Comparison of ENCODE assay signal across 3 fruit fly cellular contexts in genomic region chr3R:20257180-20257936, dm6.
TF ChIP-seq lines count a peak whose summit lies in the region.

No protein-coding gene starts in this region.

TF ChIP-seq in whole organism, embryonic, 481 proteins besides CTCF, POLR2A, EP300 and RAD21 (continued from another document and continues in another):
- TF ChIP-seq caup (GFP tag; optimal IDR thresholded peaks at IDR 0.05; lab: Kevin White, UChicago; ENCODE audit: severe bottlenecking) (peak; percentile 53), emc (GFP tag; optimal IDR thresholded peaks at IDR 0.05; lab: Kevin White, UChicago) (no peak), CG10462 (GFP tag; optimal IDR thresholded peaks at IDR 0.05; lab: Kevin White, UChicago) (no peak), ind (GFP tag; optimal IDR thresholded peaks at IDR 0.05; lab: Kevin White, UChicago) (no peak), CG3281 (GFP tag; optimal IDR thresholded peaks at IDR 0.05; lab: Kevin White, UChicago) (no peak), cas (GFP tag; IDR thresholded peaks at IDR 0.05; lab: Robert Waterston, UW) (no peak), kni (GFP tag; optimal IDR thresholded peaks at IDR 0.05; lab: Kevin White, UChicago) (peak; percentile 90), Scr (GFP tag; IDR thresholded peaks at IDR 0.05; lab: Robert Waterston, UW; ENCODE audit: partially characterized antibody) (0 out of 2 replicates have a peak, but pooled peaks have one; percentile 18), CG12391 (tag; optimal IDR thresholded peaks at IDR 0.05; lab: Kevin White, UChicago) (peak; percentile 4), Mad (GFP tag; optimal IDR thresholded peaks at IDR 0.05; lab: Kevin White, UChicago) (no peak), CG11560 (tag; IDR thresholded peaks at IDR 0.05; lab: Robert Waterston, UW) (no peak), otp (GFP tag; IDR thresholded peaks at IDR 0.05; lab: Robert Waterston, UW) (no peak; the same call in 2 of the 3 replicates), CG13287 (GFP tag; IDR thresholded peaks at IDR 0.05; lab: Robert Waterston, UW; ENCODE audit: partially characterized antibody) (peak; percentile 30), sens (GFP tag; lab: Kevin White, UChicago) (peak; percentile 61), Dbx (GFP tag; IDR thresholded peaks at IDR 0.05; lab: Robert Waterston, UW) (peak; percentile 67; the same call in 1 of the 3 replicates), lbe (GFP tag; optimal IDR thresholded peaks at IDR 0.05; lab: Kevin White, UChicago) (peak; percentile 55), luna (GFP tag; optimal IDR thresholded peaks at IDR 0.05; lab: Kevin White, UChicago) (no peak), tup (GFP tag; optimal IDR thresholded peaks at IDR 0.05; lab: Kevin White, UChicago) (no peak), CG31224 (GFP tag; IDR thresholded peaks at IDR 0.05; lab: Robert Waterston, UW) (0 out of 2 replicates have a peak, but pooled peaks have one; percentile 23), CG4360 (GFP tag; IDR thresholded peaks at IDR 0.05; lab: Robert Waterston, UW) (peak; percentile 92), CG7556 (GFP tag; optimal IDR thresholded peaks at IDR 0.05; lab: Kevin White, UChicago) (no peak), al (GFP tag; IDR thresholded peaks at IDR 0.05; lab: Robert Waterston, UW) (0 out of 2 replicates have a peak, but pooled peaks have one; percentile 8), sug (tag; optimal IDR thresholded peaks at IDR 0.05; lab: Kevin White, UChicago) (peak; percentile 12), CG10543 (GFP tag; optimal IDR thresholded peaks at IDR 0.05; lab: Kevin White, UChicago) (peak; percentile 71), chinmo (GFP tag; IDR thresholded peaks at IDR 0.05; lab: Robert Waterston, UW; ENCODE audit: partially characterized antibody) (peak; percentile 90; the same call in 3 of the 4 replicates), CG11398 (GFP tag; optimal IDR thresholded peaks at IDR 0.05; lab: Kevin White, UChicago) (no peak), Opbp (GFP tag; IDR thresholded peaks at IDR 0.05; lab: Robert Waterston, UW; ENCODE audit: partially characterized antibody) (no peak), H2.0 (GFP tag; IDR thresholded peaks at IDR 0.05; lab: Robert Waterston, UW) (no peak), Med (GFP tag; lab: Kevin White, UChicago) (peak; percentile 79), Nf-YC (tag; optimal IDR thresholded peaks at IDR 0.05; lab: Kevin White, UChicago) (peak; percentile 6), CG6175 (GFP tag; IDR thresholded peaks at IDR 0.05; lab: Robert Waterston, UW) (peak; percentile 88), odd (GFP tag; optimal IDR thresholded peaks at IDR 0.05; lab: Kevin White, UChicago) (no peak), bowl (GFP tag; IDR thresholded peaks at IDR 0.05; lab: Robert Waterston, UW) (peak; percentile 88), scrt (GFP tag; optimal IDR thresholded peaks at IDR 0.05; lab: Kevin White, UChicago) (peak; percentile 12), CG6254 (GFP tag; optimal IDR thresholded peaks at IDR 0.05; lab: Kevin White, UChicago) (no peak), CG18262 (tag; optimal IDR thresholded peaks at IDR 0.05; lab: Kevin White, UChicago) (no peak), Side (GFP tag; optimal IDR thresholded peaks at IDR 0.05; lab: Kevin White, UChicago) (peak; percentile 34), gcm (GFP tag; optimal IDR thresholded peaks at IDR 0.05; lab: Kevin White, UChicago) (peak; percentile 22), salm (tag; optimal IDR thresholded peaks at IDR 0.05; lab: Kevin White, UChicago) (peak; percentile 25), CG18599 (GFP tag; optimal IDR thresholded peaks at IDR 0.05; lab: Kevin White, UChicago) (peak; percentile 61), CG9727 (GFP tag; optimal IDR thresholded peaks at IDR 0.05; lab: Kevin White, UChicago) (peak; percentile 10), Adf1 (GFP tag; IDR thresholded peaks at IDR 0.05; lab: Robert Waterston, UW) (peak; percentile 46; the same call in 1 of the 2 replicates), CG6654 (GFP tag; optimal IDR thresholded peaks at IDR 0.05; lab: Kevin White, UChicago) (no peak)

TF ChIP-seq in whole organism, prepupa, 60 proteins besides CTCF, POLR2A, EP300 and RAD21 (continued from another document):
- TF ChIP-seq CG11294 (GFP tag; IDR thresholded peaks at IDR 0.05; lab: Robert Waterston, UW) = no peak
- peak; percentile 90 for TF ChIP-seq dsx (GFP tag; optimal IDR thresholded peaks at IDR 0.05; lab: Kevin White, UChicago; ENCODE audit: poor library complexity, severe bottlenecking)
- TF ChIP-seq CG6808 (GFP tag; optimal IDR thresholded peaks at IDR 0.05; lab: Kevin White, UChicago) = peak; percentile 75
- no peak for TF ChIP-seq CG3919 (GFP tag; optimal IDR thresholded peaks at IDR 0.05; lab: Kevin White, UChicago)
- TF ChIP-seq dac (GFP tag; optimal IDR thresholded peaks at IDR 0.05; lab: Kevin White, UChicago) = no peak
- no peak for TF ChIP-seq Gug (GFP tag; IDR thresholded peaks at IDR 0.05; lab: Robert Waterston, UW)
- peak; percentile 75 for TF ChIP-seq svp (GFP tag; lab: Kevin White, UChicago)
- TF ChIP-seq OdsH (GFP tag; optimal IDR thresholded peaks at IDR 0.05; lab: Kevin White, UChicago) = no peak
- TF ChIP-seq Hr38 (GFP tag; optimal IDR thresholded peaks at IDR 0.05; lab: Kevin White, UChicago) = no peak
- no peak for TF ChIP-seq pdm3 (GFP tag; optimal IDR thresholded peaks at IDR 0.05; lab: Kevin White, UChicago)
- TF ChIP-seq Sox14 (GFP tag; optimal IDR thresholded peaks at IDR 0.05; lab: Kevin White, UChicago) = no peak
- TF ChIP-seq fd85E (GFP tag; optimal IDR thresholded peaks at IDR 0.05; lab: Kevin White, UChicago) = no peak
- TF ChIP-seq topi (GFP tag; optimal IDR thresholded peaks at IDR 0.05; lab: Kevin White, UChicago) = no peak
- TF ChIP-seq esn (GFP tag; optimal IDR thresholded peaks at IDR 0.05; lab: Kevin White, UChicago) = no peak
- no peak for TF ChIP-seq net (GFP tag; optimal IDR thresholded peaks at IDR 0.05; lab: Kevin White, UChicago)
- TF ChIP-seq CG1621 (tag; optimal IDR thresholded peaks at IDR 0.05; lab: Kevin White, UChicago) = peak; percentile 82
- no peak for TF ChIP-seq Sox102F (GFP tag; optimal IDR thresholded peaks at IDR 0.05; lab: Kevin White, UChicago)
- TF ChIP-seq eg (GFP tag; IDR thresholded peaks at IDR 0.05; lab: Robert Waterston, UW) = peak; percentile 57; the same call in 2 of the 3 replicates
- TF ChIP-seq CG11902 (GFP tag; optimal IDR thresholded peaks at IDR 0.05; lab: Kevin White, UChicago) = no peak
- peak; percentile 65 for TF ChIP-seq CG15336 (GFP tag; IDR thresholded peaks at IDR 0.05; lab: Robert Waterston, UW)
- no peak for TF ChIP-seq lz (GFP tag; optimal IDR thresholded peaks at IDR 0.05; lab: Kevin White, UChicago)
- no peak for TF ChIP-seq CG11762 (GFP tag; optimal IDR thresholded peaks at IDR 0.05; lab: Kevin White, UChicago; ENCODE audit: insufficient read depth)
- TF ChIP-seq CG6854 (GFP tag; optimal IDR thresholded peaks at IDR 0.05; lab: Kevin White, UChicago) = peak; percentile 17
- no peak for TF ChIP-seq Smox (GFP tag; optimal IDR thresholded peaks at IDR 0.05; lab: Kevin White, UChicago)
- no peak for TF ChIP-seq fd59A (GFP tag; optimal IDR thresholded peaks at IDR 0.05; lab: Kevin White, UChicago)
- no peak for TF ChIP-seq CG8632 (GFP tag; optimal IDR thresholded peaks at IDR 0.05; lab: Kevin White, UChicago)
- TF ChIP-seq Met (GFP tag; optimal IDR thresholded peaks at IDR 0.05; lab: Kevin White, UChicago) = no peak
- no peak for TF ChIP-seq CG6792 (GFP tag; optimal IDR thresholded peaks at IDR 0.05; lab: Kevin White, UChicago)
- no peak for TF ChIP-seq acj6 (GFP tag; optimal IDR thresholded peaks at IDR 0.05; lab: Kevin White, UChicago)
- TF ChIP-seq CG10631 (GFP tag; optimal IDR thresholded peaks at IDR 0.05; lab: Kevin White, UChicago) = no peak
- TF ChIP-seq achi (GFP tag; optimal IDR thresholded peaks at IDR 0.05; lab: Kevin White, UChicago) = no peak
- TF ChIP-seq CG3032 (tag; optimal IDR thresholded peaks at IDR 0.05; lab: Kevin White, UChicago) = peak; percentile 33
- TF ChIP-seq Sox15 (GFP tag; optimal IDR thresholded peaks at IDR 0.05; lab: Kevin White, UChicago) = no peak
- TF ChIP-seq CG9139 (GFP tag; optimal IDR thresholded peaks at IDR 0.05; lab: Kevin White, UChicago) = peak; percentile 77
- no peak for TF ChIP-seq CG7368 (GFP tag; optimal IDR thresholded peaks at IDR 0.05; lab: Kevin White, UChicago)
- TF ChIP-seq CG10669 (GFP tag; optimal IDR thresholded peaks at IDR 0.05; lab: Kevin White, UChicago) = peak; percentile 34

TF ChIP-seq in whole organism, wandering third instar larva, 38 proteins besides CTCF, POLR2A, EP300 and RAD21 (continued from another document):
- TF ChIP-seq h (GFP tag; optimal IDR thresholded peaks at IDR 0.05; lab: Kevin White, UChicago) (no peak), HLH106 (tag; optimal IDR thresholded peaks at IDR 0.05; lab: Kevin White, UChicago) (no peak), br (GFP tag; optimal IDR thresholded peaks at IDR 0.05; lab: Kevin White, UChicago) (no peak), woc (GFP tag; optimal IDR thresholded peaks at IDR 0.05; lab: Kevin White, UChicago) (peak; percentile 59)
